Fruit fly (Drosophila melanogaster): ENCODE data around the gene CG8475.

Gene CG8475

DNA sequence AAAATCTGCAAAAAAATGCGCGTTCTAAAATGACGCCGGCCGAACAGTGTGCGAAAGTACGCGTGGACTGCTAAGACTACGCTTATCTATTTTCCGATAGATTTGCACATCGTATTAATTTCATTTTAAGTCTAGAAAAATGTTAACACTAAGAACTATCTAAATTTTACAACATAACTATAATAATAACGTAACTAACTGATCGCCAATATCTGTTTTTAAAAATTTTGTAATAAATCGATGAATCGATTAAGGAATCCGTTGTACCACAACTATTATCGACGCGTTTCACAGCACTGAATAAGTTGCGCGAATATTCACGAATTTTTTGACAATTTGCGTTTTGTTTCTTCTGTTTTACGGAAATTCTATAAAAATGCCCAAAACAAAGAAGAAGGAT is 14.4 kb upstream of the CG8475 start, which contains the start of gene Ssb-c31a (continued):
- TF ChIP-seq CG14965 (GFP tag; optimal IDR thresholded peaks at IDR 0.05; ENCODE audit: borderline replicate concordance): no peak
- no peak for TF ChIP-seq sisA (GFP tag; IDR thresholded peaks at IDR 0.05)
- peak; percentile 63; the same call in 1 of the 2 replicates for TF ChIP-seq sna (GFP tag; IDR thresholded peaks at IDR 0.05; ENCODE audit: partially characterized antibody)
- TF ChIP-seq chinmo (GFP tag; IDR thresholded peaks at IDR 0.05; ENCODE audit: partially characterized antibody): 0 out of 4 replicates have a peak, but pooled peaks have one; percentile 47
- peak; percentile 77 for TF ChIP-seq CG34224 (GFP tag; IDR thresholded peaks at IDR 0.05; ENCODE audit: partially characterized antibody)
- peak; percentile 60 for TF ChIP-seq CG2712 (tag; optimal IDR thresholded peaks at IDR 0.05)
- peak; percentile 27 for TF ChIP-seq CG15696 (tag; optimal IDR thresholded peaks at IDR 0.05)
- no peak for TF ChIP-seq CG42726 (GFP tag; IDR thresholded peaks at IDR 0.05; ENCODE audit: partially characterized antibody)
- no peak for TF ChIP-seq CG7987 (GFP tag; optimal IDR thresholded peaks at IDR 0.05)
- no peak for TF ChIP-seq CG14667 (GFP tag; IDR thresholded peaks at IDR 0.05)
- TF ChIP-seq CG4730 (GFP tag; IDR thresholded peaks at IDR 0.05): no peak
- TF ChIP-seq bab2 (GFP tag; optimal IDR thresholded peaks at IDR 0.05): peak; percentile 33
- peak; percentile 0 for TF ChIP-seq nau (GFP tag; optimal IDR thresholded peaks at IDR 0.05)
- peak; percentile 99 for TF ChIP-seq CG10267 (tag; optimal IDR thresholded peaks at IDR 0.05)
- peak; percentile 71 for TF ChIP-seq amos (GFP tag; IDR thresholded peaks at IDR 0.05; ENCODE audit: partially characterized antibody)
- no peak for TF ChIP-seq Taf1 (GFP tag; IDR thresholded peaks at IDR 0.05)
- no peak for TF ChIP-seq wek (GFP tag; optimal IDR thresholded peaks at IDR 0.05)
- TF ChIP-seq CG9609 (GFP tag; optimal IDR thresholded peaks at IDR 0.05): peak; percentile 4
- TF ChIP-seq Lpt (GFP tag; optimal IDR thresholded peaks at IDR 0.05): no peak
- TF ChIP-seq rib (GFP tag; IDR thresholded peaks at IDR 0.05): 0 out of 2 replicates have a peak, but pooled peaks have one; percentile 17
- TF ChIP-seq ATbp (GFP tag; optimal IDR thresholded peaks at IDR 0.05): no peak
- peak; percentile 80 for TF ChIP-seq CG2120 (GFP tag; optimal IDR thresholded peaks at IDR 0.05)
- 0 out of 2 replicates have a peak, but pooled peaks have one; percentile 17 for TF ChIP-seq CG32532 (GFP tag; IDR thresholded peaks at IDR 0.05)
- peak; percentile 20 for TF ChIP-seq dm (GFP tag; optimal IDR thresholded peaks at IDR 0.05)
- no peak for TF ChIP-seq otp (GFP tag; IDR thresholded peaks at IDR 0.05)
- peak; percentile 35; the same call in 1 of the 2 replicates for TF ChIP-seq Ptx1 (GFP tag; IDR thresholded peaks at IDR 0.05)
- peak; percentile 58 for TF ChIP-seq pzg (GFP tag; optimal IDR thresholded peaks at IDR 0.05)
- TF ChIP-seq Ets97D (GFP tag; optimal IDR thresholded peaks at IDR 0.05): peak; percentile 66
- peak; percentile 93 for TF ChIP-seq sens (GFP tag)
- TF ChIP-seq Sox102F (GFP tag; optimal IDR thresholded peaks at IDR 0.05): no peak
- peak; percentile 15 for TF ChIP-seq Ssrp (tag; optimal IDR thresholded peaks at IDR 0.05)
- TF ChIP-seq gem (tag; optimal IDR thresholded peaks at IDR 0.05): peak; percentile 57
- peak; percentile 27 for TF ChIP-seq CrebB (tag; optimal IDR thresholded peaks at IDR 0.05)
- TF ChIP-seq Opbp (GFP tag; IDR thresholded peaks at IDR 0.05; ENCODE audit: partially characterized antibody): peak; percentile 40; the same call in 1 of the 3 replicates
- TF ChIP-seq jing (GFP tag; optimal IDR thresholded peaks at IDR 0.05): no peak
- TF ChIP-seq danr (GFP tag; IDR thresholded peaks at IDR 0.05): no peak
- TF ChIP-seq Vsx1 (GFP tag; optimal IDR thresholded peaks at IDR 0.05): no peak
- no peak for TF ChIP-seq ase (GFP tag; IDR thresholded peaks at IDR 0.05)
- TF ChIP-seq CG8478 (optimal IDR thresholded peaks at IDR 0.05): no peak
- TF ChIP-seq Mad (GFP tag; optimal IDR thresholded peaks at IDR 0.05): peak; percentile 58
- no peak for TF ChIP-seq HLHmδ (GFP tag; optimal IDR thresholded peaks at IDR 0.05)
- no peak for TF ChIP-seq Poxn (GFP tag; IDR thresholded peaks at IDR 0.05)
- TF ChIP-seq CG8924 (tag; optimal IDR thresholded peaks at IDR 0.05): peak; percentile 23
- peak; percentile 49 for TF ChIP-seq CG18476 (GFP tag; optimal IDR thresholded peaks at IDR 0.05)
- TF ChIP-seq Pdp1 (GFP tag; optimal IDR thresholded peaks at IDR 0.05): peak; percentile 56 to 61
- TF ChIP-seq CG4617 (GFP tag; optimal IDR thresholded peaks at IDR 0.05; ENCODE audit: borderline replicate concordance): peak; percentile 68
- no peak for TF ChIP-seq lov (optimal IDR thresholded peaks at IDR 0.05)
- TF ChIP-seq lov (GFP tag; IDR thresholded peaks at IDR 0.05): no peak
- TF ChIP-seq CG10209 (GFP tag; optimal IDR thresholded peaks at IDR 0.05): peak; percentile 40
- TF ChIP-seq CG7271 (tag; optimal IDR thresholded peaks at IDR 0.05): peak; percentile 11
